Worm (Caenorhabditis elegans): ENCODE results near the gene srbc-70.

ce11 chrIV:4235315-4236024 lies 7.7 kb upstream of the srbc-70 start, which contains the start of the genes zipt-2.2 and dpy-13:
- no peak for TF ChIP-seq B0019.2 (GFP tag; conservative IDR thresholded peaks at IDR 0.05)
- TF ChIP-seq pha-4 (tag; optimal IDR thresholded peaks at IDR 0.05): no peak
- no peak for TF ChIP-seq ztf-28 (GFP tag; IDR thresholded peaks at IDR 0.05)
- 0 out of 2 replicates have a peak, but pooled peaks have one; percentile 18 for TF ChIP-seq lin-26 (GFP tag; IDR thresholded peaks at IDR 0.05)
- no peak for TF ChIP-seq rpc-1 (optimal IDR thresholded peaks at IDR 0.05)
- no peak for TF ChIP-seq rpc-1 (tag; optimal IDR thresholded peaks at IDR 0.05)
- TF ChIP-seq ztf-22 (GFP tag; optimal IDR thresholded peaks at IDR 0.05): no peak
- TF ChIP-seq unc-62 (GFP tag; optimal IDR thresholded peaks at IDR 0.05): no peak

Data from whole organism, young adult.